Fruit fly (Drosophila melanogaster): ENCODE data around the gene Orct.

Gene Orct

DNA sequence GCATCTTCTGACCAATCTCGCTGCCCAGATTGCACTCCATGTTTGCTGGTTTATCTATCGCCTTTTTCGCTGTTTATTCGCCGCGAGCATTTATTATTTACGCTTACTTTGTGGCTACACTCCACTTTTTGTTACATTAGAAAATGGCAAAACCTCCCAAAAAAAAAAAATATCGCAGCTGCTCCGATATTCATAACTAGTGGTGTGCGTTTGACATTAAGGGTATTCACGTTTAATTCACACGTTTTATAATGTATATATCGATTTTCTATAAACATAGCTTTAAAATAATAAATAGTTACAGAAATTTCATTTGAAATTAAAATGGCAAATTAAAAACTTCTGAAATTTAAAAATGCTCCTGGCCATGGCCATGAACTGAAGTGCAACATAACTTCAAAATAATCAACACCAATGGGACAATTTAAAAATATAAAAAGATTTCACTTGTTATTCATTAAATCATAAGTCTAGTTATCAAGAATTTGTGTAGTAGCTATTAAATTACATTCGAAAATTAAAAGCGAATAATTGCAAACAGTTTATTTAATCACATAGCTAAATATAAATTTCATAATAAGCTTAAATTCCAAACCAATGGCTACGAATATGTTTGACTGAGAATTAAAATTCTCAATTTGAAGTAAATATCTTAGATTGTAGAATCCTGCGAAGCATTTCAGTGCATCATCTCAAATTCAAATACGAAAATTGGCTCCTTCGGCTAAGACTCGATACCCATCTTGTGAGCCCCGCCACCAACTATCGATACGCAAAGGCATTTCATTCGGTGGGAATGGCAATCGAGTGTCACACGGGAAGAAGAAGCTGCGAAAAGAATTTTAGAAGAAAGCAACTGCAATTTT lies 42.4 kb downstream of the Orct start, which contains the start of the genes Nab2 and BRWD3 (continued):
- TF ChIP-seq CG16815 (GFP tag; optimal IDR thresholded peaks at IDR 0.05) (peak; percentile 38), Max (GFP tag; optimal IDR thresholded peaks at IDR 0.05) (peak; percentile 45), Ravus (GFP tag; IDR thresholded peaks at IDR 0.05) (no peak), CG8359 (GFP tag; optimal IDR thresholded peaks at IDR 0.05; ENCODE audit: borderline replicate concordance) (no peak), CG16863 (GFP tag; optimal IDR thresholded peaks at IDR 0.05) (no peak), corto (GFP tag; optimal IDR thresholded peaks at IDR 0.05) (no peak), CG7556 (GFP tag; optimal IDR thresholded peaks at IDR 0.05) (no peak), bigmax (GFP tag; optimal IDR thresholded peaks at IDR 0.05) (no peak), CG12104 (GFP tag; optimal IDR thresholded peaks at IDR 0.05) (peak; percentile 49), CG2678 (tag; optimal IDR thresholded peaks at IDR 0.05) (no peak), hth (optimal IDR thresholded peaks at IDR 0.05) (no peak), Sry-δ (GFP tag; optimal IDR thresholded peaks at IDR 0.05) (peak; percentile 78), CoRest (tag; optimal IDR thresholded peaks at IDR 0.05) (peak; percentile 47), CG5953 (GFP tag; IDR thresholded peaks at IDR 0.05) (no peak), YL-1 (GFP tag; optimal IDR thresholded peaks at IDR 0.05) (peak; percentile 37), CHES-1-like (GFP tag; optimal IDR thresholded peaks at IDR 0.05) (no peak), CG17802 (tag; optimal IDR thresholded peaks at IDR 0.05) (no peak), CG7745 (tag; optimal IDR thresholded peaks at IDR 0.05) (no peak), CG12391 (tag; optimal IDR thresholded peaks at IDR 0.05) (peak; percentile 62), nau (GFP tag; optimal IDR thresholded peaks at IDR 0.05) (no peak), peb (GFP tag; IDR thresholded peaks at IDR 0.05) (no peak), NC2α (GFP tag; optimal IDR thresholded peaks at IDR 0.05) (no peak), ro (GFP tag; IDR thresholded peaks at IDR 0.05) (0 out of 2 replicates have a peak, but pooled peaks have one; percentile 13), maf-S (GFP tag; optimal IDR thresholded peaks at IDR 0.05) (no peak), CG4424 (GFP tag; optimal IDR thresholded peaks at IDR 0.05) (peak; percentile 52), Sox100B (GFP tag; optimal IDR thresholded peaks at IDR 0.05) (no peak), zfh1 (GFP tag; IDR thresholded peaks at IDR 0.05) (0 out of 3 replicates have a peak, but pooled peaks have one; percentile 37), usp (GFP tag; optimal IDR thresholded peaks at IDR 0.05) (no peak), slbo (GFP tag; IDR thresholded peaks at IDR 0.05) (peak; percentile 75), PHDP (tag; optimal IDR thresholded peaks at IDR 0.05) (no peak), hkb (optimal IDR thresholded peaks at IDR 0.05) (no peak), hkb (GFP tag; IDR thresholded peaks at IDR 0.05) (0 out of 2 replicates have a peak, but pooled peaks have one; percentile 37), klu (GFP tag; IDR thresholded peaks at IDR 0.05) (no peak), Dp (GFP tag; optimal IDR thresholded peaks at IDR 0.05) (peak; percentile 47), stwl (tag; optimal IDR thresholded peaks at IDR 0.05) (peak; percentile 23), CG10209 (GFP tag; optimal IDR thresholded peaks at IDR 0.05) (no peak), lmd (GFP tag; IDR thresholded peaks at IDR 0.05) (peak; percentile 22; the same call in 1 of the 2 replicates), CG15696 (tag; optimal IDR thresholded peaks at IDR 0.05) (peak; percentile 28), Hsf (GFP tag; optimal IDR thresholded peaks at IDR 0.05) (peak; percentile 61), CG10267 (tag; optimal IDR thresholded peaks at IDR 0.05) (no peak), sob (GFP tag; IDR thresholded peaks at IDR 0.05) (peak; percentile 14; the same call in 1 of the 2 replicates), CG18262 (tag; optimal IDR thresholded peaks at IDR 0.05) (peak; percentile 7), ara (GFP tag; IDR thresholded peaks at IDR 0.05) (0 out of 2 replicates have a peak, but pooled peaks have one; percentile 50), phol (tag; optimal IDR thresholded peaks at IDR 0.05) (peak; percentile 65), CkIIα-i1 (GFP tag; IDR thresholded peaks at IDR 0.05) (no peak), CG13624 (GFP tag; optimal IDR thresholded peaks at IDR 0.05) (no peak), GATAe (GFP tag; conservative IDR thresholded peaks at IDR 0.05) (no peak), Pdp1 (GFP tag; optimal IDR thresholded peaks at IDR 0.05) (peak in 1 of 2 experiments; percentile 28), tup (GFP tag; optimal IDR thresholded peaks at IDR 0.05) (no peak)
